Worm (Caenorhabditis elegans): ENCODE data around the gene Y105C5A.1272.

The Y105C5A.1272 gene

DNA sequence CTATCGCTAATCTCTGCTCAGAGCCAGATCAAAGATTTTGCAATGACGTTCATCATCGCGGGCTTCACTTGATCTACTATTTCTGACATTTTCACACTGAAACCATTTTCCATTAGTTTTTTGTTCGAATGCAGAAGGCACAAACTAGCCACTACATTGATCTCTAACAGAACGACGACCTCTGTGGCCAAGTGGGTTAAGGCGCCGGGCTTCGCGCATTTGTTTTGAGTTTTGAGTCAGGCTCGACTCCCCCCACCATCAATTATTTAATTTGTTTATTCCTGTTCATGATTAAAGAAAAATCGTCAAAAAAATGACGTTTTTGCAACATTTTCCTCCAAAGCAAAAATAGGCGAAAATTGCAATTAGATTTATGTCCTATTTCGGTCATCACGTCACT lies 46.5 kb downstream of the Y105C5A.1272 start (continued):
- TF ChIP-seq F44E2.7 (GFP tag; IDR thresholded peaks at IDR 0.05) (0 out of 2 replicates have a peak, but pooled peaks have one; percentile 78), pha-4 (GFP tag; IDR thresholded peaks at IDR 0.05) (peak; percentile 79), pha-4 (tag; optimal IDR thresholded peaks at IDR 0.05) (no peak), ztf-11 (tag; optimal IDR thresholded peaks at IDR 0.05) (no peak), nhr-41 (GFP tag; IDR thresholded peaks at IDR 0.05) (0 out of 2 replicates have a peak, but pooled peaks have one; percentile 45), dmd-8 (GFP tag; IDR thresholded peaks at IDR 0.05) (peak; percentile 91), lin-13 (GFP tag; optimal IDR thresholded peaks at IDR 0.05) (no peak), daf-12 (tag; optimal IDR thresholded peaks at IDR 0.05) (no peak), Y75B8A.6 (GFP tag; IDR thresholded peaks at IDR 0.05) (no peak), spr-1 (tag; optimal IDR thresholded peaks at IDR 0.05) (peak; percentile 45), egl-43 (GFP tag; IDR thresholded peaks at IDR 0.05) (no peak), ZK546.5 (tag; optimal IDR thresholded peaks at IDR 0.05) (no peak), F49E8.2 (tag; optimal IDR thresholded peaks at IDR 0.05; ENCODE audit: borderline replicate concordance) (peak; percentile 83), skn-1 (tag; optimal IDR thresholded peaks at IDR 0.05) (no peak), mxl-3 (GFP tag; optimal IDR thresholded peaks at IDR 0.05) (no peak), nhr-28 (tag; optimal IDR thresholded peaks at IDR 0.05) (no peak), sdz-12 (GFP tag; optimal IDR thresholded peaks at IDR 0.05) (peak; percentile 45), rbr-2 (tag; optimal IDR thresholded peaks at IDR 0.05) (no peak), tag-97 (GFP tag; IDR thresholded peaks at IDR 0.05) (no peak), mxl-2 (GFP tag; conservative IDR thresholded peaks at IDR 0.05) (no peak)

DNA sequence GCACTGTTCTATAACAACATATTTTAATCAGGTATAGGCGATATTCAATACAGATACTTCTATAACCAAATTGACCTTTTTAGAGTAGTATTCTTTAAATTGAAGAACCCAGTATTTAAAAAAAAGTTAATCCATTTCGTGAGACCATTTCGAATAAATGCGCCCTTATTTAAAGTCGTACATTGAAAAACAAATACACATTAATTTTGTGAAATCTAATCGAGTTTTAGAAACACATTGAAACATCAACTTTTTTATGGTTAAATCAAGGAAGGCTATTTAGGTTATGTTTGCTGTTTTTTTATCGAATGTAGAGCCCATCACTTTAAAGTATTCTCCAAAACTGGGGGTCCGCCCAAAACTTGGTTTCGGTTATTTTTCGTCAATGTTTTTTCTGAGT lies 48.5 kb downstream of the Y105C5A.1272 start:
- TF ChIP-seq nhr-6 (tag; optimal IDR thresholded peaks at IDR 0.05), result no peak
- peak; percentile 91 for TF ChIP-seq aha-1 (tag)
- TF ChIP-seq lin-39 (tag; optimal IDR thresholded peaks at IDR 0.05), result no peak
- no peak for TF ChIP-seq lin-1 (GFP tag; IDR thresholded peaks at IDR 0.05)
- TF ChIP-seq hmg-1.1 (GFP tag; IDR thresholded peaks at IDR 0.05), result no peak
- TF ChIP-seq hlh-11 (tag; optimal IDR thresholded peaks at IDR 0.05), result no peak

DNA sequence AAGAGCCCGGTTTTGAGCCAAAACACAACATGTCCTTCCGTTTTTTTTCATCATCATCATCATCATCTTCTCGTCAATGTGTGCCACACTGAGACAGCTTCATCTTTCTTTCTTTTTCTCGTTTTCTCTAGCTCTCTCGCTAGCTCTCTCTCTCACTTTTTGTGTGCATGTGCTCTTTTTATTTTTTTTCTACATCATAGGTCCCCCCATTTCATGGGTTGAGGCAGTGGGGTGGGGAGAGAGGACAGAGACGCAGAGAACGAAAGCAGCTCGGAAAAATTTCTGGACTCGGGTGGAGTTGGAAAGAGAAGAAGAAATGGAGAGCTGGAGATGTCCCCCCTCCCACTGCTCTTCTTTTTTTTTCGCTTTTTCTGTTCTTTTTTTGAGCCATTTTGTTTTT lies 50.0 kb downstream of the Y105C5A.1272 start:
- TF ChIP-seq lsy-2 (tag; optimal IDR thresholded peaks at IDR 0.05) (peak; percentile 9 to 73), dmd-6 (GFP tag; IDR thresholded peaks at IDR 0.05) (peak; percentile 11; the same call in 1 of the 2 replicates), fkh-10 (GFP tag; optimal IDR thresholded peaks at IDR 0.05) (peak; percentile 66), nhr-28 (tag; optimal IDR thresholded peaks at IDR 0.05) (no peak), dpl-1 (GFP tag; optimal IDR thresholded peaks at IDR 0.05) (peak; percentile 9), attf-4 (tag; optimal IDR thresholded peaks at IDR 0.05) (no peak), nhr-11 (tag; optimal IDR thresholded peaks at IDR 0.05) (peak; percentile 83), F37D6.2 (tag; optimal IDR thresholded peaks at IDR 0.05) (peak; percentile 73), ceh-44 (GFP tag; IDR thresholded peaks at IDR 0.05) (peak; percentile 35; the same call in 1 of the 2 replicates), ctbp-1 (GFP tag; IDR thresholded peaks at IDR 0.05) (peak; percentile 82; the same call in 1 of the 2 replicates), lin-29 (GFP tag; IDR thresholded peaks at IDR 0.05) (no peak), ceh-20 (GFP tag; IDR thresholded peaks at IDR 0.05) (0 out of 2 replicates have a peak, but pooled peaks have one; percentile 52), unc-62 (GFP tag; optimal IDR thresholded peaks at IDR 0.05 in 1 of 2) (peak in 1 of 2 experiments; percentile 59), unc-62 (tag; optimal IDR thresholded peaks at IDR 0.05) (no peak), hif-1 (tag; optimal IDR thresholded peaks at IDR 0.05) (peak in 1 of 2 experiments; percentile 68), pha-4 (GFP tag; IDR thresholded peaks at IDR 0.05) (peak; percentile 31; the same call in 1 of the 2 replicates), pha-4 (tag; optimal IDR thresholded peaks at IDR 0.05) (no peak), ces-1 (GFP tag; optimal IDR thresholded peaks at IDR 0.05) (peak; percentile 45), zfp-2 (tag; optimal IDR thresholded peaks at IDR 0.05) (no peak), rbr-2 (tag; optimal IDR thresholded peaks at IDR 0.05) (peak; percentile 82), daf-16 (GFP tag; optimal IDR thresholded peaks at IDR 0.05) (peak in 1 of 2 experiments; percentile 8), daf-16 (tag; optimal IDR thresholded peaks at IDR 0.05) (no peak), tra-1 (GFP tag; IDR thresholded peaks at IDR 0.05) (0 out of 2 replicates have a peak, but pooled peaks have one; percentile 23), dve-1 (tag; optimal IDR thresholded peaks at IDR 0.05; ENCODE audit: insufficient read depth) (peak; percentile 20), hmg-1.1 (GFP tag; IDR thresholded peaks at IDR 0.05) (peak; percentile 83), mep-1 (tag; optimal IDR thresholded peaks at IDR 0.05) (peak; percentile 85), mdl-1 (tag; optimal IDR thresholded peaks at IDR 0.05) (peak; percentile 53 to 87), D1046.2 (GFP tag; IDR thresholded peaks at IDR 0.05) (peak; percentile 68; the same call in 1 of the 2 replicates)
